Worm (Caenorhabditis elegans): ENCODE measurements around the gene swt-2.
A peak's percentile ranks its signal among the peaks of the same experiment; 100 is the strongest.

The swt-2 gene

ce11 chrV:7580378-7580777 is 50.4 kb downstream of the swt-2 start, which contains the start of gene ets-6:
TSS of gene ets-6 (minus strand) at chrV:7580546.
- TF ChIP-seq pqm-1 (tag; optimal IDR thresholded peaks at IDR 0.05) (peak; percentile 23), ceh-9 (tag; optimal IDR thresholded peaks at IDR 0.05) (no peak), nhr-11 (tag; optimal IDR thresholded peaks at IDR 0.05) (no peak), aly-2 (tag; optimal IDR thresholded peaks at IDR 0.05) (no peak), elt-3 (tag; optimal IDR thresholded peaks at IDR 0.05) (no peak), fos-1 (tag; optimal IDR thresholded peaks at IDR 0.05) (no peak), nhr-76 (tag; optimal IDR thresholded peaks at IDR 0.05) (no peak), ama-1 (optimal IDR thresholded peaks at IDR 0.05) (no peak), nhr-237 (tag; optimal IDR thresholded peaks at IDR 0.05) (no peak), lsy-12 (tag; optimal IDR thresholded peaks at IDR 0.05) (no peak), ztf-11 (tag; optimal IDR thresholded peaks at IDR 0.05) (no peak), nhr-77 (tag; optimal IDR thresholded peaks at IDR 0.05) (no peak), R02D3.7 (tag; optimal IDR thresholded peaks at IDR 0.05) (peak; percentile 31), jun-1 (tag; optimal IDR thresholded peaks at IDR 0.05) (no peak), fkh-10 (GFP tag; optimal IDR thresholded peaks at IDR 0.05) (no peak), hmg-11 (tag; optimal IDR thresholded peaks at IDR 0.05) (peak; percentile 46), egl-5 (tag; optimal IDR thresholded peaks at IDR 0.05) (peak; percentile 18), lin-39 (tag; optimal IDR thresholded peaks at IDR 0.05) (no peak), ztf-4 (tag; optimal IDR thresholded peaks at IDR 0.05) (no peak), ceh-82 (tag; optimal IDR thresholded peaks at IDR 0.05) (no peak), mdl-1 (tag; optimal IDR thresholded peaks at IDR 0.05) (no peak), zag-1 (tag; optimal IDR thresholded peaks at IDR 0.05) (no peak), fkh-2 (tag; optimal IDR thresholded peaks at IDR 0.05) (no peak), tbx-2 (tag; optimal IDR thresholded peaks at IDR 0.05) (no peak), nhr-67 (tag; optimal IDR thresholded peaks at IDR 0.05) (no peak), ceh-28 (tag; optimal IDR thresholded peaks at IDR 0.05) (peak; percentile 85), pha-4 (tag; optimal IDR thresholded peaks at IDR 0.05) (peak; percentile 69), snpc-4 (tag; optimal IDR thresholded peaks at IDR 0.05) (peak; percentile 45), elt-2 (tag; optimal IDR thresholded peaks at IDR 0.05) (no peak), nfya-1 (tag; optimal IDR thresholded peaks at IDR 0.05; ENCODE audit: insufficient read depth) (peak; percentile 61), daf-12 (tag; optimal IDR thresholded peaks at IDR 0.05) (no peak), lin-15B (tag; optimal IDR thresholded peaks at IDR 0.05) (peak; percentile 73), nhr-23 (tag; optimal IDR thresholded peaks at IDR 0.05) (peak; percentile 61), nhr-25 (tag; optimal IDR thresholded peaks at IDR 0.05) (peak; percentile 32), skn-1 (tag; optimal IDR thresholded peaks at IDR 0.05) (no peak), nhr-43 (tag; optimal IDR thresholded peaks at IDR 0.05; ENCODE audit: poor library complexity, severe bottlenecking) (no peak), sea-2 (GFP tag; optimal IDR thresholded peaks at IDR 0.05) (no peak), eor-1 (tag; optimal IDR thresholded peaks at IDR 0.05) (no peak)
